Worm (Caenorhabditis elegans) whole organism, L4 larva: ENCODE data around the gene T20D4.3.
"Not testable (repeated sequence)": the region's sequence is repeated elsewhere in the genome, so short reads cannot be mapped to it uniquely, and the experiment has no call there.

Source experiments
- D1046.2 ChIP-seq: fragments of 200-800 bp; sonication (Bioruptor generic); IDR thresholded peaks from 2 replicates; pipeline ENCODE4 v1.3.6; 2022; ENCODE audit warnings: missing genetic modification characterization, missing compliant biosample characterization
- F10B5.3 ChIP-seq: sonication (generic microtip); optimal IDR thresholded peaks from 2 replicates; lab custom pipeline; 2016; ENCODE audit warnings: mild to moderate bottlenecking, missing genetic modification characterization, missing compliant biosample characterization
- Y48G9A.11 ChIP-seq: fragments of 200-800 bp; sonication (Bioruptor generic); IDR thresholded peaks from 2 replicates; pipeline ENCODE4 v1.3.6; 2022; ENCODE audit warnings: missing genetic modification reagents, missing genetic modification characterization, missing compliant biosample characterization
- ZK337.2 ChIP-seq: fragments of 200-800 bp; sonication (Bioruptor generic); IDR thresholded peaks from 2 replicates; pipeline ENCODE4 v1.3.6; 2022; ENCODE audit warnings: missing genetic modification reagents, missing genetic modification characterization, missing compliant biosample characterization
- aha-1 ChIP-seq: fragments of 150-350 bp; peaks from one replicate; lab custom pipeline; 2014; ENCODE audit warnings: missing biosample characterization, missing genetic modification characterization
- ama-1 ChIP-seq: fragments of 150-350 bp; optimal IDR thresholded peaks from 2 replicates; lab custom pipeline; 2014; ENCODE audit warnings: inconsistent platforms, mixed read lengths
- ceh-62 ChIP-seq: sonication (generic microtip); optimal IDR thresholded peaks from 2 replicates; lab custom pipeline; 2017; ENCODE audit warnings: missing biosample characterization, missing genetic modification characterization
- ces-1 ChIP-seq: fragments of 150-350 bp; sonication (generic microtip); optimal IDR thresholded peaks from 4 replicates; lab custom pipeline; 2014; ENCODE audit warnings: missing biosample characterization, missing genetic modification reagents, missing genetic modification characterization
- cey-2 ChIP-seq: sonication (generic microtip); optimal IDR thresholded peaks from 3 replicates; lab custom pipeline; 2017; ENCODE audit warnings: missing genetic modification characterization, mild to moderate bottlenecking, missing compliant biosample characterization, antibody characterized with exemption, borderline replicate concordance; ENCODE audit not compliant: insufficient read depth
- daf-12 ChIP-seq: fragments of 150-350 bp; optimal IDR thresholded peaks from 2 replicates; lab custom pipeline; 2014; ENCODE audit warnings: missing biosample characterization, missing genetic modification reagents, missing genetic modification characterization
- daf-16 ChIP-seq, 3 experiments: sonication (generic microtip); optimal IDR thresholded peaks; 2 replicates each; lab custom pipeline; 2016 to 2017; ENCODE audit warnings: missing genetic modification characterization in 3 of 3, missing genetic modification reagents in 3 of 3, mild to moderate bottlenecking in 2 of 3, missing compliant biosample characterization in 2 of 3, missing biosample characterization in 1 of 3, moderate library complexity in 1 of 3
- dmd-6 ChIP-seq: fragments of 200-800 bp; sonication (Bioruptor generic); IDR thresholded peaks from 2 replicates; pipeline ENCODE4 v1.3.6; 2022; ENCODE audit warnings: missing genetic modification reagents, missing genetic modification characterization, missing compliant biosample characterization
- dpl-1 ChIP-seq: fragments of 150-350 bp; optimal IDR thresholded peaks from 2 replicates; lab custom pipeline; 2014; ENCODE audit warnings: missing biosample characterization, missing genetic modification reagents, missing genetic modification characterization
- duxl-1 ChIP-seq: sonication (generic microtip); optimal IDR thresholded peaks from 2 replicates; lab custom pipeline; 2016; ENCODE audit warnings: mild to moderate bottlenecking, missing genetic modification characterization, moderate library complexity, missing compliant biosample characterization; ENCODE audit not compliant: poor library complexity
- fkh-10 ChIP-seq: fragments of 150-350 bp; optimal IDR thresholded peaks from 2 replicates; lab custom pipeline; 2014; ENCODE audit warnings: missing biosample characterization, missing genetic modification reagents, missing genetic modification characterization
- hlh-11 ChIP-seq: fragments of 200-800 bp; sonication (Bioruptor generic); optimal IDR thresholded peaks from 2 replicates; lab custom pipeline; 2018; ENCODE audit warnings: mild to moderate bottlenecking, missing genetic modification characterization, missing compliant biosample characterization
- hmg-1.1 ChIP-seq: fragments of 200-800 bp; sonication (Bioruptor generic); IDR thresholded peaks from 2 replicates; pipeline ENCODE4 v1.3.6; 2022; ENCODE audit warnings: missing genetic modification reagents, missing genetic modification characterization, missing compliant biosample characterization
- lim-7 ChIP-seq: fragments of 200-800 bp; sonication (Bioruptor generic); IDR thresholded peaks from 2 replicates; pipeline ENCODE4 v1.3.6; 2022; ENCODE audit warnings: missing genetic modification characterization, missing compliant biosample characterization
- lin-1 ChIP-seq: fragments of 200-800 bp; sonication (Bioruptor generic); IDR thresholded peaks from 2 replicates; pipeline ENCODE4 v1.3.6; 2022; ENCODE audit warnings: missing genetic modification reagents, missing genetic modification characterization, missing compliant biosample characterization
- lin-29 ChIP-seq: fragments of 200-800 bp; sonication (Bioruptor generic); IDR thresholded peaks from 2 replicates; pipeline ENCODE4 v1.3.6; 2022; ENCODE audit warnings: missing genetic modification reagents, missing genetic modification characterization, missing compliant biosample characterization
- lin-39 ChIP-seq: fragments of 150-350 bp; optimal IDR thresholded peaks from 2 replicates; lab custom pipeline; 2014; ENCODE audit warnings: missing biosample characterization, missing genetic modification reagents, missing genetic modification characterization
- lir-3 ChIP-seq: sonication (generic microtip); optimal IDR thresholded peaks from 2 replicates; lab custom pipeline; 2016; ENCODE audit warnings: mild to moderate bottlenecking, missing genetic modification characterization, missing compliant biosample characterization
- mdl-1 ChIP-seq, 2 experiments: fragments of 150-350 bp in 1 of 2; sonication (generic microtip) in 1 of 2; optimal IDR thresholded peaks; 2 replicates each; lab custom pipeline; 2014 to 2017; ENCODE audit warnings: missing biosample characterization in 2 of 2, missing genetic modification characterization in 2 of 2
- mxl-3 ChIP-seq: fragments of 200-800 bp; sonication (Bioruptor generic); optimal IDR thresholded peaks from 2 replicates; lab custom pipeline; 2018; ENCODE audit warnings: mild to moderate bottlenecking, missing genetic modification characterization, missing compliant biosample characterization
- nhr-10 ChIP-seq: fragments of 150-350 bp; optimal IDR thresholded peaks from 2 replicates; lab custom pipeline; 2014; ENCODE audit warnings: missing biosample characterization, missing genetic modification characterization
- nhr-28 ChIP-seq: fragments of 150-350 bp; optimal IDR thresholded peaks from 2 replicates; lab custom pipeline; 2014; ENCODE audit warnings: missing biosample characterization, missing genetic modification characterization
- nhr-48 ChIP-seq: sonication (generic microtip); optimal IDR thresholded peaks from 2 replicates; lab custom pipeline; 2016; ENCODE audit warnings: mild to moderate bottlenecking, missing genetic modification characterization, missing compliant biosample characterization
- nhr-76 ChIP-seq: fragments of 150-350 bp; optimal IDR thresholded peaks from 2 replicates; lab custom pipeline; 2014; ENCODE audit warnings: missing biosample characterization, missing genetic modification characterization
- skn-1 ChIP-seq: fragments of 150-350 bp; optimal IDR thresholded peaks from 2 replicates; lab custom pipeline; 2014; ENCODE audit warnings: missing biosample characterization, missing genetic modification characterization
- snpc-4 ChIP-seq: fragments of 150-350 bp; optimal IDR thresholded peaks from 2 replicates; lab custom pipeline; 2014; ENCODE audit warnings: missing biosample characterization, missing genetic modification characterization
- spr-1 ChIP-seq: sonication (generic microtip); optimal IDR thresholded peaks from 2 replicates; lab custom pipeline; 2016; ENCODE audit warnings: mild to moderate bottlenecking, missing genetic modification characterization, missing compliant biosample characterization
- tag-97 ChIP-seq: fragments of 200-800 bp; sonication (Bioruptor generic); IDR thresholded peaks from 2 replicates; pipeline ENCODE4 v1.3.6; 2022; ENCODE audit warnings: missing genetic modification characterization, missing compliant biosample characterization
- tra-1 ChIP-seq: fragments of 200-800 bp; sonication (Bioruptor generic); IDR thresholded peaks from 2 replicates; pipeline ENCODE4 v1.3.6; 2022; ENCODE audit warnings: missing genetic modification reagents, missing genetic modification characterization, missing compliant biosample characterization
- unc-62 ChIP-seq, 3 experiments: fragments of 150-350 bp in 1 of 3; sonication (generic microtip); optimal IDR thresholded peaks in 2 of 3; peaks in 1 of 3; 1 replicate in 1 of 3; 2 replicates in 2 of 3; lab custom pipeline; 2014 to 2017; ENCODE audit warnings: missing biosample characterization in 3 of 3, missing genetic modification characterization in 3 of 3, missing genetic modification reagents in 3 of 3, missing genotype in 1 of 3
- zag-1 ChIP-seq: fragments of 150-350 bp; optimal IDR thresholded peaks from 2 replicates; lab custom pipeline; 2014; ENCODE audit warnings: missing biosample characterization, missing genetic modification characterization

T20D4.3 gene

DNA sequence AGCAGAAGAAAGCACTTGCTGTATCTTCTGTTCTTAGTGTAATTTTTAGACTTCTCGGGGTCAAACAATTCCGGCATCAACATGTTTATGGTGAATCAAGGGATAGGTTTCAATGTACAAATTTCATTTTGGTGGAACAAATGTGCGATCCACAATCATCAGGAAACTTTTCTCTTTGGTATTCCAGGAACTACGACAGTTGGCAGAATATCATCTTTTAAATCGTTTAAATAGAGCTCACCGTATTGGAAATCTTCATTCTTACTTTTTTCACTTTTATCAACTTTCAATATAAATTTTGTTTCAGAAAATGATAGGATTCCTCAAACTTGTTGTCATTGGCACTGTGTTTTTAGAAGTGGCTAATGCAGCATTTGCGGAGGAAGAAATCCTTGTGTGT is 21.3 kb upstream of the T20D4.3 start, which contains the start of gene T20D4.12:
Gene T20D4.12, plus strand, starts transcription at position 301 of the 400 bp plus-strand sequence.
- TF ChIP-seq daf-16 (GFP tag; optimal IDR thresholded peaks at IDR 0.05; lab: Kevin White, UChicago): peak in 1 of 2 experiments; percentile 79
- not testable (repeated sequence) for TF ChIP-seq daf-16 (tag; optimal IDR thresholded peaks at IDR 0.05; lab: Kevin White, UChicago)

DNA sequence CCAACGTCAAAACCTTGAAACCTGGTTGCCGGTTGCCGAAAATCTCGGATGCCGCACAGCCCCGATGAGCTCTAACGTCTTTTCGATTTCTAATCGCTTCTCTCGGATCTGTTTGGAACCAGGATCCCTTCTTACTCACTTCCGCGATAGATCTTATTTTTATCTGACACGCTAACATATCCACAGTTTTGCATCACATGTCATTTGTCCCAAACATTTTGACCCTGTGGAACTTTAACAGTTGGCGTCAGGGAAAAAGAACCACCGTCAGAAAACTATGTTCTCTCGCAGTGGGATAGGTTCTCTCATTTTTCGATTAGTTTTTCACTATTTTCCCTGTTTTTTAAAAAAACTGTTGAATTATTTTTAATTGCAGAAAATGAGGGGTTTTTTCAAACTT is 19.7 kb upstream of the T20D4.3 start, which contains the start of gene T20D4.11:
Gene T20D4.11, plus strand, starts transcription at position 377 of the 400 bp plus-strand sequence.
- TF ChIP-seq daf-16 (GFP tag; optimal IDR thresholded peaks at IDR 0.05; lab: Kevin White, UChicago) (peak in 1 of 2 experiments; percentile 62), daf-16 (tag; optimal IDR thresholded peaks at IDR 0.05; lab: Kevin White, UChicago) (no peak), hlh-11 (peak; percentile 28), zag-1 (tag; lab: Kevin White, UChicago) (no peak)
- TF ChIP-seq, all 104 proteins: peak for 2

DNA sequence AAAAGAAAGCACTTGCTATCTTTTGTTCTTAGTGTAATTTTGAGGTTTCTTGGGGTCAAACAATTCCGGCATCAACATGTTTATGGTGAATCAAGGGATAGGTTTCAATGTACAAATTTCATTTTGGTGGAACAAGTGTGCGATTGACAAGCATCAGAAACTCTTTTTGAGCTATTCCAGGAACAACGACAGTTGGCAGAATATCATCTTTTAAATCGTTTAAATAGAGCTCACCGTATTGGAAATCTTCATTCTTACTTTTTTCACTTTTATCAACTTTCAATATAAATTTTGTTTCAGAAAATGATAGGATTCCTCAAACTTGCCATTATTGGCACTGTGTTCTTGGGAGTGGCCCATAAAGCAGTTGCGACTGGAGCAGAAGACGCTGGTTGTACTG is 18.1 kb upstream of the T20D4.3 start, which contains the start of gene T20D4.10:
Gene T20D4.10, plus strand, starts transcription at position 301 of the 400 bp plus-strand sequence.
- TF ChIP-seq daf-16 (GFP tag; optimal IDR thresholded peaks at IDR 0.05; lab: Kevin White, UChicago): peak in 1 of 2 experiments; percentile 25
- TF ChIP-seq daf-16 (tag; optimal IDR thresholded peaks at IDR 0.05; lab: Kevin White, UChicago): not testable (repeated sequence)

ce11 chrV:3408602-3409001 is 9.4 kb upstream of the T20D4.3 start, which contains the start of gene T20D4.7:
Gene T20D4.7 (plus strand): TSS chrV:3408902.
- no peak for TF ChIP-seq F10B5.3 (tag; lab: Kevin White, UChicago)
- no peak for TF ChIP-seq lin-39 (tag; lab: Kevin White, UChicago)
- no peak for TF ChIP-seq dpl-1 (GFP tag; lab: Kevin White, UChicago)
- TF ChIP-seq ama-1 (lab: Kevin White, UChicago): no peak
- no peak for TF ChIP-seq lir-3 (tag; lab: Kevin White, UChicago)
- TF ChIP-seq D1046.2: no peak

ce11 chrV:3409498-3409897 is 8.5 kb upstream of the T20D4.3 start:
- TF ChIP-seq hmg-1.1 (GFP tag; lab: Robert Waterston, UW): no peak
- TF ChIP-seq lin-29 (GFP tag; lab: Robert Waterston, UW): no peak
- no peak for TF ChIP-seq lin-1
- 0 out of 2 replicates have a peak, but pooled peaks have one; percentile 7 for TF ChIP-seq ZK337.2
- no peak for TF ChIP-seq skn-1 (tag; lab: Kevin White, UChicago)
- peak; percentile 81 for TF ChIP-seq aha-1 (tag; lab: Kevin White, UChicago)
- peak in 1 of 2 experiments; percentile 61 for TF ChIP-seq unc-62 (GFP tag; optimal IDR thresholded peaks at IDR 0.05 in 1 of 2; lab: Kevin White, UChicago)
- no peak for TF ChIP-seq unc-62 (tag; optimal IDR thresholded peaks at IDR 0.05; lab: Kevin White, UChicago)

DNA sequence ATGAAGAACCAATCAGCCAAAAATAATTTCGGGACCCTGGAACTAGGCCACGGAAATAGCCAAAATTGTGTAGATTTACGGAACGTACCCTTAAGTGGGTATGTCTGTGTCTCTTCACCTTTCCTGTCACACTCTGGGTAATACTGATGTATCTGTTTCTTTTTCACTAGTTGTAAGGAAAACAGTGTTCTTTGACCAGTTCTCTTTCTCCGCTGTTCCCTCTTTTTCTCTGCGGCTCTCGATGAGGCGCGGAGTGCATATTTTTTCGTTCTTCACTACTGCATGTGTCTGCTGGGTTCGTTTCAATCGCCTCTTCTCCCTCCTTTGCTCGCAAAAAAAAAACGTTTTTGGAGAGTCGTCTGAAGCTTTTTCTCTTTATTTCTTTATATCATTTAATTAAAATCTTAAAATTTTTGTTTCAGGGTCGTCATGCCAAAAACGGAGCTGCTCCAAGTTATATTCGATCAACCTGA is 7.9 kb upstream of the T20D4.3 start, which contains the start of gene arrd-22:
Gene arrd-22, plus strand, starts transcription at position 423 of the 473 bp plus-strand sequence.
- no peak for TF ChIP-seq skn-1 (tag; lab: Kevin White, UChicago)
- peak; percentile 53 for TF ChIP-seq nhr-28 (tag; lab: Kevin White, UChicago)
- no peak for TF ChIP-seq hmg-1.1 (GFP tag; lab: Robert Waterston, UW)
- no peak for TF ChIP-seq tag-97 (GFP tag; lab: Robert Waterston, UW)
- TF ChIP-seq aha-1 (tag; lab: Kevin White, UChicago): peak; percentile 36
- no peak for TF ChIP-seq nhr-10
- TF ChIP-seq snpc-4 (tag; lab: Kevin White, UChicago): no peak
- TF ChIP-seq ama-1 (lab: Kevin White, UChicago): no peak
- peak; percentile 4 for TF ChIP-seq ces-1 (GFP tag; lab: Kevin White, UChicago)
- TF ChIP-seq tra-1 (GFP tag; lab: Robert Waterston, UW): 0 out of 2 replicates have a peak, but pooled peaks have one; percentile 35
- TF ChIP-seq mdl-1 (tag; optimal IDR thresholded peaks at IDR 0.05; lab: Kevin White, UChicago): no peak
- no peak for TF ChIP-seq zag-1 (tag; lab: Kevin White, UChicago)
- TF ChIP-seq ceh-62 (tag; lab: Kevin White, UChicago): no peak
- peak; percentile 75 for TF ChIP-seq duxl-1 (tag; lab: Kevin White, UChicago)
- peak; percentile 74 for TF ChIP-seq dmd-6 (GFP tag; lab: Robert Waterston, UW)
- no peak for TF ChIP-seq lim-7 (GFP tag; lab: Robert Waterston, UW)
- TF ChIP-seq Y48G9A.11 (GFP tag; lab: Robert Waterston, UW): no peak
- TF ChIP-seq daf-12 (tag; lab: Kevin White, UChicago): no peak
- TF ChIP-seq spr-1 (tag; lab: Kevin White, UChicago): no peak
- TF ChIP-seq nhr-76 (tag; lab: Kevin White, UChicago): no peak
- TF ChIP-seq cey-2: no peak
- peak; percentile 23 for TF ChIP-seq nhr-48 (tag; lab: Kevin White, UChicago)
- peak in 1 of 2 experiments; percentile 94 for TF ChIP-seq unc-62 (GFP tag; optimal IDR thresholded peaks at IDR 0.05 in 1 of 2; lab: Kevin White, UChicago)
- no peak for TF ChIP-seq unc-62 (tag; optimal IDR thresholded peaks at IDR 0.05; lab: Kevin White, UChicago)
- peak; percentile 43 for TF ChIP-seq hlh-11
- no peak for TF ChIP-seq mxl-3
- no peak for TF ChIP-seq fkh-10 (GFP tag; lab: Kevin White, UChicago)
